Worm (Caenorhabditis elegans) whole organism, L3 larva: Measurements from ENCODE around the gene ZK809.9.

Experiments used
- ceh-82 ChIP-seq: fragments of 150-350 bp; optimal IDR thresholded peaks from 2 replicates; lab custom pipeline; 2014; ENCODE audit warnings: missing biosample characterization, missing genetic modification characterization
- elt-2 ChIP-seq: sonication (generic microtip); optimal IDR thresholded peaks from 2 replicates; lab custom pipeline; 2016; ENCODE audit warnings: missing genetic modification reagents, mild to moderate bottlenecking, missing genetic modification characterization, missing compliant biosample characterization
- pha-4 ChIP-seq: fragments of 150-350 bp; optimal IDR thresholded peaks from 2 replicates; lab custom pipeline; 2014; ENCODE audit warnings: missing biosample characterization, missing genetic modification reagents, missing genetic modification characterization
- pqm-1 ChIP-seq: fragments of 150-350 bp; optimal IDR thresholded peaks from 2 replicates; lab custom pipeline; 2017; ENCODE audit warnings: missing biosample characterization, missing genetic modification characterization, inconsistent platforms
- snpc-4 ChIP-seq: fragments of 150-350 bp; optimal IDR thresholded peaks from 2 replicates; lab custom pipeline; 2014; ENCODE audit warnings: missing biosample characterization, missing genetic modification characterization
- ztf-11 ChIP-seq: fragments of 150-350 bp; optimal IDR thresholded peaks from 2 replicates; lab custom pipeline; 2014; ENCODE audit warnings: missing biosample characterization, missing genetic modification characterization

DNA sequence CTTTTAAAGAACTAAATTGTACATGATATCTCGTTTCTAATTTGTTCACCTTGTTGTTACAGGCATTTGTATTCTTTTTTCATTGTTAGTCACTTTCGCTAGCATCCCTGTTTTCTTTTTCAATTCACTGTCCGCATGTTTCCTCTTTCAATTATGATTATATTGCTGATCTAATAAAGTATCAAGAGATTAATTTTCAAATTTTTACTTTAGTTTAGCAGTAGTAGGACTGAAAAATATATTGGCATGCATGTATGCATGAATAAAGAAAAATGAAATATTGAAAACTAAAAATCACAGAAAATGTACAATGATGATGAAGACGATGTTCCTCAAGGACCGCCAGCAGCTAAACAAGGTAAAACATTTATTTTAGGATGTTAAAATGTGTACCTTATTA lies 27.1 kb upstream of the ZK809.9 start, which contains the start of gene rbm-17:
- TF ChIP-seq pqm-1 (tag; lab: Kevin White, UChicago) (no peak), snpc-4 (no peak), ztf-11 (tag; lab: Kevin White, UChicago) (no peak), elt-2 (tag; lab: Kevin White, UChicago) (no peak), pha-4 (no peak), ceh-82 (tag; lab: Kevin White, UChicago) (no peak)
